Worm (Caenorhabditis elegans) whole organism, L1 larva: ENCODE data around the gene ttr-57.

ENCODE experiments used
- C04F5.9 ChIP-seq: sonication (generic microtip); optimal IDR thresholded peaks from 2 replicates; lab custom pipeline; 2016; ENCODE audit warnings: missing genetic modification characterization, missing compliant biosample characterization
- ceh-82 ChIP-seq, 3 experiments: fragments of 150-350 bp in 1 of 3; sonication (generic microtip) in 2 of 3; optimal IDR thresholded peaks; 2 replicates each; lab custom pipeline; 2014 to 2017; ENCODE audit warnings: missing biosample characterization in 3 of 3, missing genetic modification characterization in 3 of 3
- ets-5 ChIP-seq: fragments of 200-800 bp; sonication (Bioruptor generic); IDR thresholded peaks from 2 replicates; pipeline ENCODE4 v1.3.6; 2022; ENCODE audit warnings: missing genetic modification characterization, missing compliant biosample characterization
- snpc-4 ChIP-seq: fragments of 150-350 bp; optimal IDR thresholded peaks from 2 replicates; lab custom pipeline; 2014; ENCODE audit warnings: missing biosample characterization, missing genetic modification characterization
- sptf-1 ChIP-seq: fragments of 150-350 bp; optimal IDR thresholded peaks from 2 replicates; lab custom pipeline; 2014; ENCODE audit warnings: missing biosample characterization, missing genetic modification characterization
- zag-1 ChIP-seq: fragments of 150-350 bp; optimal IDR thresholded peaks from 2 replicates; lab custom pipeline; 2014; ENCODE audit warnings: missing biosample characterization, missing genetic modification characterization

- no peak for TF ChIP-seq ets-5 (GFP tag; lab: Robert Waterston, UW)
- TF ChIP-seq zag-1 (tag; lab: Kevin White, UChicago): no peak
- TF ChIP-seq snpc-4 (tag; lab: Kevin White, UChicago): no peak
- no peak for TF ChIP-seq C04F5.9 (tag; lab: Kevin White, UChicago)
- no peak for TF ChIP-seq ceh-82 (tag; optimal IDR thresholded peaks at IDR 0.05; lab: Kevin White, UChicago)
- no peak for TF ChIP-seq sptf-1 (tag; lab: Kevin White, UChicago)
These were observed 34.4 kb downstream of the ttr-57 start, which contains the start of gene srxa-14 for ce11 chrV:20639294-20639693.
